Fruit fly (Drosophila melanogaster) whole organism, pupa: Measurements from ENCODE around the gene CG4631.

Experiments
- CG15710 ChIP-seq: fragments of 200-800 bp; sonication (Bioruptor generic); optimal IDR thresholded peaks from 2 replicates; lab custom pipeline; 2018; ENCODE audit warnings: missing biosample characterization, mild to moderate bottlenecking, missing genetic modification characterization, moderate library complexity
- CG8159 ChIP-seq: fragments of 200-800 bp; sonication (Bioruptor generic); optimal IDR thresholded peaks from 3 replicates; lab custom pipeline; 2018; ENCODE audit warnings: missing biosample characterization, mild to moderate bottlenecking, missing genetic modification characterization, moderate library complexity
- CG9948 ChIP-seq: fragments of 200-800 bp; sonication (Bioruptor generic); optimal IDR thresholded peaks from 2 replicates; lab custom pipeline; 2018; ENCODE audit warnings: missing biosample characterization, mild to moderate bottlenecking, missing genetic modification characterization, moderate library complexity
- Pif1B ChIP-seq: fragments of 200-800 bp; sonication (Bioruptor generic); optimal IDR thresholded peaks from 3 replicates; lab custom pipeline; 2016; ENCODE audit warnings: missing biosample characterization, missing genetic modification characterization
- rn ChIP-seq: fragments of 200-800 bp; sonication (Bioruptor generic); IDR thresholded peaks from 2 replicates; pipeline ENCODE4 v1.3.6; 2022; ENCODE audit warnings: missing biosample characterization, missing genetic modification characterization

DNA sequence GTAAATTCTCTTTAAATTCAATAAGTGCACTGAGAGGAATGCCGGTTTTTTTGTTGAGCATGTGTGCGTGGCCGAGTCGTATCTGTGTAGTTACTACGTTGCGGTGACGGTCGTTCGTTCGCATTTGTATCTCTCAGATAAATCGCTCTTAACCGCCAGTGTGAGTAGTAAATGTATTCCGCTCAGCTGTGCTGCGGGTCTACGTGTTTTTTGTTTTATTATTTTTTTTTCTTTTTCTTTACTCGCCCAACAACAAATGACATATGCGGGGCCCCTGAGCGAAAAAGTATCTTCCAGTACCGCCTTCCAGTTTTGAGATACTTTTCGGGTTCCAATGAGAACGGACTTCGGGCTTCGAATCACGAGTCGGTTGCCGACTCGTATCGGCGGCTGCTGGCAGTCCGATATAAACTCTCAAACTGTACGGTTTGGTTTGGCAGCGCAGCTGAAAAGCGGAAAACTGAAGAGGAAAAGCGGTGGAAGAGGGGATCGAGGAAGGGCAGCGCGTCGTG is 5.6 kb upstream of the CG4631 start:
- TF ChIP-seq rn (GFP tag; lab: Robert Waterston, UW) (peak; percentile 84), CG15710 (tag; lab: Kevin White, UChicago) (peak; percentile 96), Pif1B (GFP tag; lab: Kevin White, UChicago) (peak; percentile 96), CG9948 (tag; lab: Kevin White, UChicago) (peak; percentile 91), CG8159 (tag; lab: Kevin White, UChicago) (peak; percentile 92)
